Worm (Caenorhabditis elegans) whole organism, L4/young adult: ENCODE measurements around the gene nlp-19.

Experiments used
- W03F9.2 ChIP-seq: fragments of 150-350 bp; optimal IDR thresholded peaks from 2 replicates; lab custom pipeline; 2014; ENCODE audit warnings: missing biosample characterization, missing genetic modification characterization
- dao-5 ChIP-seq: sonication (generic microtip); optimal IDR thresholded peaks from 2 replicates; lab custom pipeline; 2016; ENCODE audit warnings: missing genotype, missing genetic modification characterization, moderate library complexity, missing compliant biosample characterization
- him-1 ChIP-seq: sonication (generic microtip); optimal IDR thresholded peaks from 2 replicates; lab custom pipeline; 2016; ENCODE audit warnings: missing genotype, missing genetic modification reagents, missing genetic modification characterization, missing compliant biosample characterization

DNA sequence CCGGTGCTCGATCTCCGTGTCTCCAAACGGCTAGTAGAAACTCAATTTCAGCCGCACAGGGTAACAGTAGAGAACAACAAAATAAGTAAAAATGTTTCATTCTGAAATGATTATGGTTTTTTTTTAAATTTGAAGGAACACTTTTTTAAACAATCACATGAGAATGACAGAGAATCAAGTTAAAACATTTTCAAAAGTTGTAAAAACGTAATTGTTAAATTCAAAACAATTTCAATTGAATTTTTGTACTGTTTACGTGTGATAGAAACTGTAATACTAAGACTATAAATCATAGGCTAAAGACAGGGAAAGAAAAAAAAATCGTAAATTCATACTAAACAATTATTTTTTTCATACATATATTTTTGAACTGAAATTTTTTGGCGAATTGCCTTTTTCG lies 17.3 kb upstream of the nlp-19 start, which contains the start of gene pho-7:
- no peak for TF ChIP-seq him-1 (tag; lab: Kevin White, UChicago)
- TF ChIP-seq dao-5 (tag; lab: Kevin White, UChicago), result no peak
- no peak for TF ChIP-seq W03F9.2
